Fruit fly (Drosophila melanogaster): ENCODE data around the gene PNUTS.

DNA sequence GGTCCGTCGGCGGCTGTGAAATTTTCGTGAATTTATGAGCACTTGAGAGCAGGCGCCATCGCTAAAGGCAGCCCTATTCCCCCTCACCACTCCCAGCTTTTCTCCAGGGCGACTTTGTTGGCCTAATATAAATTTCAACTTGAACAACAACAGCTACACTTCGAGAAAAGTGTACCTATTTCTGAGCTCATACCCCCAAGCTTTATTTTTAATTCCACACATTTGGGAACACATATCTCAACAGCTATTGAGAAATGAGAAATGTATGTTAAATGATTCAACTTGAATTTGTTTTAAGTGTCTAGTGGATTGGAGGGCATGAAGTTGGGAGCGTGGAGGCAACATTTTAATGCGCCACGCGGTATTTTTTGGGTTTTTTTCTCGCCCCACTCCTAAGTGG lies 16.5 kb downstream of the PNUTS start:
- TF ChIP-seq Mnt (GFP tag; optimal IDR thresholded peaks at IDR 0.05), result no peak
- TF ChIP-seq ovo (GFP tag; optimal IDR thresholded peaks at IDR 0.05), result no peak
- TF ChIP-seq CG33017 (tag; optimal IDR thresholded peaks at IDR 0.05), result no peak
- TF ChIP-seq CG5204 (GFP tag; optimal IDR thresholded peaks at IDR 0.05), result no peak
- no peak for TF ChIP-seq tj (GFP tag; optimal IDR thresholded peaks at IDR 0.05)
- TF ChIP-seq CG11617 (GFP tag; optimal IDR thresholded peaks at IDR 0.05), result no peak
- no peak for TF ChIP-seq Hr96 (GFP tag; optimal IDR thresholded peaks at IDR 0.05)
- no peak for TF ChIP-seq Clk (GFP tag; optimal IDR thresholded peaks at IDR 0.05)
- TF ChIP-seq CG12768 (GFP tag; optimal IDR thresholded peaks at IDR 0.05), result no peak
